Worm (Caenorhabditis elegans): Measurements from ENCODE around the gene nhr-97.

Gene nhr-97

ce11 chrIV:9761751-9762150, 4.3 kb downstream of the nhr-97 start:
- TF ChIP-seq hlh-30 (tag; optimal IDR thresholded peaks at IDR 0.05; ENCODE audit: insufficient read depth) (peak; percentile 67), zip-11 (GFP tag; IDR thresholded peaks at IDR 0.05) (no peak), hlh-11 (tag; optimal IDR thresholded peaks at IDR 0.05) (peak; percentile 21), tag-97 (GFP tag; IDR thresholded peaks at IDR 0.05) (no peak), saeg-2 (GFP tag; IDR thresholded peaks at IDR 0.05) (no peak), dmd-8 (GFP tag; IDR thresholded peaks at IDR 0.05) (no peak), T20F7.1 (GFP tag; optimal IDR thresholded peaks at IDR 0.05) (peak; percentile 19), spr-3 (GFP tag; optimal IDR thresholded peaks at IDR 0.05) (no peak), zfp-2 (tag; optimal IDR thresholded peaks at IDR 0.05) (no peak), rbr-2 (tag; optimal IDR thresholded peaks at IDR 0.05) (no peak), aha-1 (tag) (peak; percentile 46), nhr-111 (GFP tag; optimal IDR thresholded peaks at IDR 0.05) (no peak), Y48G9A.11 (GFP tag; IDR thresholded peaks at IDR 0.05) (no peak), egl-43 (GFP tag; IDR thresholded peaks at IDR 0.05) (no peak), ctbp-1 (GFP tag; IDR thresholded peaks at IDR 0.05) (no peak), dve-1 (tag; optimal IDR thresholded peaks at IDR 0.05; ENCODE audit: insufficient read depth) (peak; percentile 19), ceh-62 (tag; optimal IDR thresholded peaks at IDR 0.05) (no peak)

- TF ChIP-seq nhr-28 (tag; optimal IDR thresholded peaks at IDR 0.05): peak; percentile 31
- TF ChIP-seq unc-39 (tag; optimal IDR thresholded peaks at IDR 0.05): no peak
- no peak for TF ChIP-seq daf-16 (GFP tag; optimal IDR thresholded peaks at IDR 0.05)
- peak; percentile 39 for TF ChIP-seq daf-16 (tag; optimal IDR thresholded peaks at IDR 0.05)
- no peak for TF ChIP-seq snpc-4 (tag; optimal IDR thresholded peaks at IDR 0.05)
- TF ChIP-seq aha-1 (tag): peak; percentile 89
- peak in 1 of 2 experiments; percentile 31 for TF ChIP-seq mdl-1 (tag; optimal IDR thresholded peaks at IDR 0.05)
- peak; percentile 40 for TF ChIP-seq pqm-1 (tag; optimal IDR thresholded peaks at IDR 0.05)
- TF ChIP-seq lin-1 (GFP tag; IDR thresholded peaks at IDR 0.05): peak; percentile 75; the same call in 1 of the 2 replicates
- TF ChIP-seq php-3 (GFP tag; IDR thresholded peaks at IDR 0.05): peak; percentile 91
- TF ChIP-seq dmd-9 (GFP tag; IDR thresholded peaks at IDR 0.05): no peak
- peak; percentile 59 for TF ChIP-seq dve-1 (tag; optimal IDR thresholded peaks at IDR 0.05; ENCODE audit: insufficient read depth)
- no peak for TF ChIP-seq jun-1 (tag; optimal IDR thresholded peaks at IDR 0.05)
- TF ChIP-seq hlh-11 (tag; optimal IDR thresholded peaks at IDR 0.05): peak; percentile 48
- peak; percentile 38; the same call in 1 of the 2 replicates for TF ChIP-seq dmd-6 (GFP tag; IDR thresholded peaks at IDR 0.05)
Measured at ce11 chrIV:9762667-9763173, 5.3 kb downstream of the nhr-97 start.

- TF ChIP-seq nhr-11 (tag; optimal IDR thresholded peaks at IDR 0.05): no peak
- no peak for TF ChIP-seq ceh-44 (GFP tag; IDR thresholded peaks at IDR 0.05)
- TF ChIP-seq spr-1 (tag; optimal IDR thresholded peaks at IDR 0.05): no peak
- no peak for TF ChIP-seq Y48G9A.11 (GFP tag; IDR thresholded peaks at IDR 0.05)
- no peak for TF ChIP-seq attf-4 (tag; optimal IDR thresholded peaks at IDR 0.05)
- no peak for TF ChIP-seq jun-1 (tag; optimal IDR thresholded peaks at IDR 0.05)
- no peak for TF ChIP-seq zip-2 (tag; optimal IDR thresholded peaks at IDR 0.05)
- no peak for TF ChIP-seq dve-1 (tag; optimal IDR thresholded peaks at IDR 0.05; ENCODE audit: insufficient read depth)
- no peak for TF ChIP-seq mxl-2 (GFP tag; conservative IDR thresholded peaks at IDR 0.05)
- no peak for TF ChIP-seq lin-13 (GFP tag; optimal IDR thresholded peaks at IDR 0.05)
- no peak for TF ChIP-seq sdz-12 (GFP tag; optimal IDR thresholded peaks at IDR 0.05)
- no peak for TF ChIP-seq fos-1 (tag; optimal IDR thresholded peaks at IDR 0.05)
- TF ChIP-seq zfp-3 (GFP tag; conservative IDR thresholded peaks at IDR 0.05): no peak
- TF ChIP-seq tra-1 (GFP tag; IDR thresholded peaks at IDR 0.05): no peak
- no peak for TF ChIP-seq mes-2 (tag; optimal IDR thresholded peaks at IDR 0.05; ENCODE audit: poor library complexity, severe bottlenecking)
- TF ChIP-seq hif-1 (tag; optimal IDR thresholded peaks at IDR 0.05): no peak
- no peak for TF ChIP-seq duxl-1 (tag; optimal IDR thresholded peaks at IDR 0.05; ENCODE audit: poor library complexity)
- no peak for TF ChIP-seq Y75B8A.6 (GFP tag; IDR thresholded peaks at IDR 0.05)
- TF ChIP-seq ces-1 (GFP tag; optimal IDR thresholded peaks at IDR 0.05): no peak
- TF ChIP-seq lin-38 (GFP tag; IDR thresholded peaks at IDR 0.05): no peak
Measured at ce11 chrIV:9766250-9766649, 8.8 kb downstream of the nhr-97 start, which contains the start of gene ssp-36. Gene ssp-36, minus strand, starts transcription at chrIV:9766350.
